Worm (Caenorhabditis elegans) whole organism, late embryonic: ENCODE results near the gene srd-40.

Source experiments
- eyg-1 ChIP-seq: sonication (generic microtip); optimal IDR thresholded peaks from 2 replicates; lab custom pipeline; 2016; ENCODE audit warnings: missing genotype, missing genetic modification characterization, missing compliant biosample characterization
- fax-1 ChIP-seq: sonication (generic microtip); optimal IDR thresholded peaks from 2 replicates; lab custom pipeline; 2016; ENCODE audit warnings: missing genotype, missing genetic modification characterization, missing compliant biosample characterization
- pag-3 ChIP-seq: sonication (generic microtip); optimal IDR thresholded peaks from 2 replicates; lab custom pipeline; 2016; ENCODE audit warnings: missing compliant biosample characterization, missing genetic modification characterization, borderline replicate concordance

DNA sequence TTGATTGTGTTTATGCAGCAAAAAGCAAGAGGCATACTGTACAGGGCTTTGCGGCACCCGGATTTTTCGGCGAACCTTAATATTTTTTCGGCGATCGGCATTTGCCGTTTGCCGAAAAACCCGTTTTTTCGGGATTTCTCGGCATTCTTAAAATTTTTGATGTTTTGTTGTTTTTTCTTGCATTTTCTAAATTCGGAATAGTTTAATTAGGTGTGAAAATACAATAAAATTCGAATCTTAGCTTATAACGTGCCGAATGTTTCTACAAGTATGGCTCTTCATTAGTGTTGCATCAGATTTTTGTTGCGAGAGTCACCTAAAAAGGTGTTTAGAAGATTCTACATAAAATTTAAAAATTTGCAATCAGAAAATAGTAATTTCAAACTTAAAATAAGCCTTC, 48.0 kb upstream of the srd-40 start, which contains the start of gene C04B4.6:
- no peak for TF ChIP-seq fax-1 (tag; lab: Kevin White, UChicago)
- TF ChIP-seq pag-3 (tag; lab: Kevin White, UChicago): no peak
- TF ChIP-seq eyg-1: no peak
